Worm (Caenorhabditis elegans): ENCODE data around the gene srt-45.

- TF ChIP-seq ceh-83 (GFP tag; optimal IDR thresholded peaks at IDR 0.05) = no peak
- TF ChIP-seq nhr-237 (tag; optimal IDR thresholded peaks at IDR 0.05) = no peak
- TF ChIP-seq ztf-11 (tag; optimal IDR thresholded peaks at IDR 0.05) = no peak
- TF ChIP-seq nhr-76 (tag; optimal IDR thresholded peaks at IDR 0.05) = no peak
- TF ChIP-seq nhr-12 (tag; optimal IDR thresholded peaks at IDR 0.05) = no peak
- TF ChIP-seq pha-4 (tag; optimal IDR thresholded peaks at IDR 0.05) = no peak
- TF ChIP-seq mep-1 (tag; optimal IDR thresholded peaks at IDR 0.05) = no peak
- no peak for TF ChIP-seq lsy-2 (tag; optimal IDR thresholded peaks at IDR 0.05)
Measured at ce11 chrV:19827481-19827880, 43.6 kb downstream of the srt-45 start.
